Fruit fly (Drosophila melanogaster) whole organism, embryonic: Measurements from ENCODE around the gene RpS17.

Experiments used
- Abd-B ChIP-seq: fragments of 200-800 bp; sonication (Bioruptor generic); optimal IDR thresholded peaks from 2 replicates; lab custom pipeline; 2018; ENCODE audit warnings: missing biosample characterization, mild to moderate bottlenecking, missing genetic modification characterization, moderate library complexity
- Aef1 ChIP-seq: fragments of 200-800 bp; sonication (Bioruptor generic); IDR thresholded peaks from 3 replicates; pipeline ENCODE4 v1.3.6; 2022; ENCODE audit warnings: missing biosample characterization, missing genetic modification characterization
- Antp ChIP-seq: fragments of 200-800 bp; sonication (Bioruptor generic); optimal IDR thresholded peaks from 3 replicates; lab custom pipeline; 2016; ENCODE audit warnings: missing biosample characterization, missing genetic modification characterization
- CG10274 ChIP-seq: fragments of 200-800 bp; sonication (Bioruptor generic); optimal IDR thresholded peaks from 3 replicates; lab custom pipeline; 2017; ENCODE audit warnings: missing biosample characterization, mild to moderate bottlenecking, missing genetic modification characterization
- CG11247 ChIP-seq: fragments of 200-800 bp; sonication (Bioruptor generic); IDR thresholded peaks from 2 replicates; pipeline ENCODE4 v1.3.6; 2022; ENCODE audit warnings: missing biosample characterization, missing genetic modification characterization
- CG11723 ChIP-seq: fragments of 200-800 bp; sonication (Bioruptor generic); optimal IDR thresholded peaks from 2 replicates; lab custom pipeline; 2017; ENCODE audit warnings: missing biosample characterization, mild to moderate bottlenecking, missing genetic modification characterization
- CG12219 ChIP-seq: fragments of 200-800 bp; sonication (Bioruptor generic); optimal IDR thresholded peaks from 3 replicates; lab custom pipeline; 2018; ENCODE audit warnings: missing biosample characterization, mild to moderate bottlenecking, missing genetic modification characterization
- CG1647 ChIP-seq: fragments of 200-800 bp; sonication (Bioruptor generic); optimal IDR thresholded peaks from 3 replicates; lab custom pipeline; 2016; ENCODE audit warnings: missing biosample characterization, missing genetic modification characterization
- CG16863 ChIP-seq: fragments of 200-800 bp; sonication (Bioruptor generic); optimal IDR thresholded peaks from 3 replicates; lab custom pipeline; 2016; ENCODE audit warnings: missing biosample characterization, missing genetic modification characterization
- CG33213 ChIP-seq: fragments of 200-800 bp; sonication (Bioruptor generic); optimal IDR thresholded peaks from 3 replicates; lab custom pipeline; 2016; ENCODE audit warnings: missing biosample characterization, missing genetic modification characterization
- CG3847 ChIP-seq: fragments of 200-800 bp; sonication (Bioruptor generic); IDR thresholded peaks from 2 replicates; pipeline ENCODE4 v1.3.6; 2022; ENCODE audit warnings: missing biosample characterization, missing genetic modification characterization
- CG3995 ChIP-seq: fragments of 200-800 bp; sonication (Bioruptor generic); optimal IDR thresholded peaks from 3 replicates; lab custom pipeline; 2016; ENCODE audit warnings: missing biosample characterization, missing genetic modification characterization
- CG4282 ChIP-seq: fragments of 200-800 bp; sonication (Bioruptor generic); optimal IDR thresholded peaks from 2 replicates; lab custom pipeline; 2016; ENCODE audit warnings: missing biosample characterization, missing genetic modification characterization
- CG5953 ChIP-seq: fragments of 200-800 bp; sonication (Bioruptor generic); IDR thresholded peaks from 2 replicates; pipeline ENCODE4 v1.3.6; 2022; ENCODE audit warnings: missing biosample characterization, missing genetic modification characterization
- CG6791 ChIP-seq: fragments of 200-800 bp; sonication (Bioruptor generic); IDR thresholded peaks from 3 replicates; pipeline ENCODE4 v1.3.6; 2022; ENCODE audit warnings: missing biosample characterization, missing genetic modification characterization; ENCODE audit not compliant: partially characterized antibody
- CG7357 ChIP-seq: fragments of 200-800 bp; sonication (Bioruptor generic); IDR thresholded peaks from 3 replicates; pipeline ENCODE4 v1.3.6; 2022; ENCODE audit warnings: missing biosample characterization, missing genetic modification characterization
- CG8290 ChIP-seq, 3 experiments: fragments of 200-800 bp; sonication (Bioruptor generic); optimal IDR thresholded peaks; 2 replicates each; lab custom pipeline; 2016 to 2019; ENCODE audit warnings: missing biosample characterization in 3 of 3, missing genetic modification characterization in 3 of 3, mild to moderate bottlenecking in 2 of 3, moderate library complexity in 1 of 3
- CG9609 ChIP-seq: fragments of 200-800 bp; sonication (Bioruptor generic); optimal IDR thresholded peaks from 3 replicates; lab custom pipeline; 2016; ENCODE audit warnings: missing biosample characterization, missing genetic modification characterization
- Gug ChIP-seq: fragments of 200-800 bp; sonication (Bioruptor generic); IDR thresholded peaks from 4 replicates; pipeline ENCODE4 v1.3.6; 2022; ENCODE audit warnings: missing biosample characterization, missing genetic modification characterization
- Hr39 ChIP-seq: fragments of >200 bp; optimal IDR thresholded peaks from 2 replicates; lab custom pipeline; 2017
- Opbp ChIP-seq: fragments of 200-800 bp; sonication (Bioruptor generic); IDR thresholded peaks from 3 replicates; pipeline ENCODE4 v1.3.6; 2022; ENCODE audit warnings: missing biosample characterization, missing genetic modification characterization; ENCODE audit not compliant: partially characterized antibody
- Poxn ChIP-seq: fragments of 200-800 bp; sonication (Bioruptor generic); IDR thresholded peaks from 2 replicates; pipeline ENCODE4 v1.3.6; 2022; ENCODE audit warnings: missing biosample characterization, missing genetic modification characterization
- Ravus ChIP-seq: fragments of 200-800 bp; sonication (Bioruptor generic); IDR thresholded peaks from 2 replicates; pipeline ENCODE4 v1.3.6; 2022; ENCODE audit warnings: missing biosample characterization, missing genetic modification characterization
- Rfx ChIP-seq: fragments of 200-800 bp; sonication (Bioruptor generic); IDR thresholded peaks from 2 replicates; pipeline ENCODE4 v1.3.6; 2022; ENCODE audit warnings: missing biosample characterization, missing genetic modification characterization
- Tbp ChIP-seq: fragments of >200 bp; optimal IDR thresholded peaks from 2 replicates; lab custom pipeline; 2018; ENCODE audit warnings: missing biosample characterization, missing genetic modification characterization
- Xbp1 ChIP-seq: fragments of 200-800 bp; sonication (Bioruptor generic); optimal IDR thresholded peaks from 3 replicates; lab custom pipeline; 2016; ENCODE audit warnings: missing biosample characterization, mild to moderate bottlenecking, missing genetic modification characterization
- abd-A ChIP-seq: fragments of 200-800 bp; sonication (Bioruptor generic); optimal IDR thresholded peaks from 3 replicates; lab custom pipeline; 2019; ENCODE audit warnings: missing biosample characterization, mild to moderate bottlenecking, missing genetic modification characterization, moderate library complexity
- cg ChIP-seq: fragments of 200-800 bp; sonication (Bioruptor generic); optimal IDR thresholded peaks from 3 replicates; lab custom pipeline; 2019; ENCODE audit warnings: missing biosample characterization, mild to moderate bottlenecking, missing genetic modification characterization, moderate library complexity
- chinmo ChIP-seq: fragments of 200-800 bp; sonication (Bioruptor generic); IDR thresholded peaks from 4 replicates; pipeline ENCODE4 v1.3.6; 2022; ENCODE audit warnings: missing biosample characterization, missing genetic modification characterization; ENCODE audit not compliant: partially characterized antibody
- ci ChIP-seq: fragments of 200-800 bp; sonication (Bioruptor generic); IDR thresholded peaks from 3 replicates; pipeline ENCODE4 v1.3.6; 2022; ENCODE audit warnings: missing biosample characterization, missing genetic modification characterization
- crol ChIP-seq: fragments of 200-800 bp; sonication (Bioruptor generic); IDR thresholded peaks from 2 replicates; pipeline ENCODE4 v1.3.6; 2022; ENCODE audit warnings: missing biosample characterization, missing genetic modification characterization
- dm ChIP-seq: fragments of 200-800 bp; sonication (Bioruptor generic); optimal IDR thresholded peaks from 3 replicates; lab custom pipeline; 2016; ENCODE audit warnings: missing biosample characterization, missing genetic modification characterization
- dmrt11E ChIP-seq: fragments of 200-800 bp; sonication (Bioruptor generic); optimal IDR thresholded peaks from 3 replicates; lab custom pipeline; 2018; ENCODE audit warnings: missing biosample characterization, mild to moderate bottlenecking, missing genetic modification characterization, moderate library complexity
- dysf ChIP-seq: fragments of 200-800 bp; sonication (Bioruptor generic); IDR thresholded peaks from 3 replicates; pipeline ENCODE4 v1.3.6; 2022; ENCODE audit warnings: missing biosample characterization, missing genetic modification characterization
- fd96Cb ChIP-seq: fragments of 200-800 bp; sonication (Bioruptor generic); optimal IDR thresholded peaks from 2 replicates; lab custom pipeline; 2018; ENCODE audit warnings: missing biosample characterization, mild to moderate bottlenecking, missing genetic modification characterization, moderate library complexity
- her ChIP-seq: fragments of 200-800 bp; sonication (Bioruptor generic); optimal IDR thresholded peaks from 2 replicates; lab custom pipeline; 2016; ENCODE audit warnings: missing biosample characterization, missing genetic modification characterization
- jing ChIP-seq: fragments of 200-800 bp; sonication (Bioruptor generic); optimal IDR thresholded peaks from 2 replicates; lab custom pipeline; 2018; ENCODE audit warnings: missing biosample characterization, mild to moderate bottlenecking, missing genetic modification characterization
- mam ChIP-seq: fragments of 200-800 bp; sonication (Bioruptor generic); optimal IDR thresholded peaks from 3 replicates; lab custom pipeline; 2016; ENCODE audit warnings: missing biosample characterization, missing genetic modification characterization
- peb ChIP-seq: fragments of 200-800 bp; sonication (Bioruptor generic); IDR thresholded peaks from 2 replicates; pipeline ENCODE4 v1.3.6; 2022; ENCODE audit warnings: missing biosample characterization, missing genetic modification characterization
- phol ChIP-seq: fragments of 200-800 bp; sonication (Bioruptor generic); optimal IDR thresholded peaks from 3 replicates; lab custom pipeline; 2018; ENCODE audit warnings: missing biosample characterization, mild to moderate bottlenecking, missing genetic modification characterization, moderate library complexity
- sc ChIP-seq, 3 experiments: fragments of >200 bp in 2 of 3; fragments of 200-800 bp in 1 of 3; sonication (Bioruptor generic) in 1 of 3; optimal IDR thresholded peaks; 2 replicates in 2 of 3; 3 replicates in 1 of 3; lab custom pipeline; 2017; ENCODE audit warnings: mild to moderate bottlenecking in 1 of 3, missing biosample characterization in 1 of 3, missing genetic modification characterization in 1 of 3, missing genetic modification reagents in 1 of 3
- sd ChIP-seq: fragments of 200-800 bp; sonication (Bioruptor generic); optimal IDR thresholded peaks from 3 replicates; lab custom pipeline; 2018; ENCODE audit warnings: missing biosample characterization, mild to moderate bottlenecking, missing genetic modification characterization, moderate library complexity
- sisA ChIP-seq: fragments of 200-800 bp; sonication (Bioruptor generic); IDR thresholded peaks from 2 replicates; pipeline ENCODE4 v1.3.6; 2022; ENCODE audit warnings: missing biosample characterization, missing genetic modification characterization
- so ChIP-seq: fragments of 200-800 bp; sonication (Bioruptor generic); IDR thresholded peaks from 3 replicates; pipeline ENCODE4 v1.3.6; 2022; ENCODE audit warnings: missing biosample characterization, missing genetic modification characterization
- sr ChIP-seq: fragments of 200-800 bp; sonication (Bioruptor generic); IDR thresholded peaks from 3 replicates; pipeline ENCODE4 v1.3.6; 2022; ENCODE audit warnings: missing biosample characterization, missing genetic modification characterization
- stc ChIP-seq: fragments of 200-800 bp; sonication (Bioruptor generic); IDR thresholded peaks from 2 replicates; pipeline ENCODE4 v1.3.6; 2022; ENCODE audit warnings: missing biosample characterization, missing genetic modification characterization
- tgo ChIP-seq: fragments of 200-800 bp; sonication (Bioruptor generic); IDR thresholded peaks from 3 replicates; pipeline ENCODE4 v1.3.6; 2022; ENCODE audit warnings: missing biosample characterization, missing genetic modification characterization
- twi ChIP-seq: fragments of 200-800 bp; optimal IDR thresholded peaks from 2 replicates; lab custom pipeline; 2019; ENCODE audit warnings: missing biosample characterization, mild to moderate bottlenecking, missing genetic modification characterization, moderate library complexity
- zfh1 ChIP-seq: fragments of 200-800 bp; sonication (Bioruptor generic); IDR thresholded peaks from 3 replicates; pipeline ENCODE4 v1.3.6; 2022; ENCODE audit warnings: missing biosample characterization, missing genetic modification characterization

Gene RpS17

dm6 chr3L:9461670-9462246 is 32.1 kb upstream of the RpS17 start (continued):
- no peak for TF ChIP-seq Ravus (GFP tag; lab: Robert Waterston, UW)
- TF ChIP-seq CG4282 (GFP tag; lab: Kevin White, UChicago) = no peak
- TF ChIP-seq abd-A (tag; lab: Kevin White, UChicago) = peak; percentile 76
- peak; percentile 13 for TF ChIP-seq dm (GFP tag; lab: Kevin White, UChicago)
- peak; percentile 46; the same call in 1 of the 3 replicates for TF ChIP-seq CG6791 (GFP tag; lab: Robert Waterston, UW)
- no peak for TF ChIP-seq cg
- TF ChIP-seq ci (GFP tag; lab: Robert Waterston, UW) = peak; percentile 73; the same call in 2 of the 3 replicates
- TF ChIP-seq jing (GFP tag; lab: Kevin White, UChicago) = peak; percentile 11
- no peak for TF ChIP-seq Hr39
- 0 out of 4 replicates have a peak, but pooled peaks have one; percentile 46 for TF ChIP-seq chinmo (GFP tag; lab: Robert Waterston, UW)
- peak; percentile 23 for TF ChIP-seq Xbp1 (GFP tag; lab: Kevin White, UChicago)
- peak; percentile 36 for TF ChIP-seq CG9609 (GFP tag; lab: Kevin White, UChicago)
- TF ChIP-seq zfh1 (GFP tag; lab: Robert Waterston, UW) = 0 out of 3 replicates have a peak, but pooled peaks have one; percentile 51
- no peak for TF ChIP-seq Poxn (GFP tag; lab: Robert Waterston, UW)
- TF ChIP-seq dmrt11E (tag; lab: Kevin White, UChicago) = peak; percentile 42
- peak; percentile 41 for TF ChIP-seq sisA (GFP tag; lab: Robert Waterston, UW)
- TF ChIP-seq CG5953 (GFP tag; lab: Robert Waterston, UW) = peak; percentile 58; the same call in 1 of the 2 replicates
- no peak for TF ChIP-seq her (GFP tag; lab: Kevin White, UChicago)
- TF ChIP-seq fd96Cb = peak; percentile 42
- peak; percentile 10; the same call in 1 of the 3 replicates for TF ChIP-seq CG7357 (GFP tag; lab: Robert Waterston, UW)
- TF ChIP-seq tgo (GFP tag; lab: Robert Waterston, UW) = peak; percentile 21; the same call in 1 of the 3 replicates
- TF ChIP-seq Rfx (GFP tag; lab: Robert Waterston, UW) = peak; percentile 61
- TF ChIP-seq Opbp (GFP tag; lab: Robert Waterston, UW) = 0 out of 3 replicates have a peak, but pooled peaks have one; percentile 30
- peak; percentile 23 for TF ChIP-seq CG10274 (GFP tag; lab: Kevin White, UChicago)
- peak; percentile 43; the same call in 1 of the 4 replicates for TF ChIP-seq Gug (GFP tag; lab: Robert Waterston, UW)
- no peak for TF ChIP-seq CG3995 (GFP tag; lab: Kevin White, UChicago)
- TF ChIP-seq CG33213 (GFP tag; lab: Kevin White, UChicago) = peak; percentile 29
- TF ChIP-seq crol (GFP tag; lab: Robert Waterston, UW) = 0 out of 2 replicates have a peak, but pooled peaks have one; percentile 9
- TF ChIP-seq sc (optimal IDR thresholded peaks at IDR 0.05; lab: Kevin White, UChicago) = no peak
- TF ChIP-seq sc (GFP tag; optimal IDR thresholded peaks at IDR 0.05; lab: Kevin White, UChicago) = no peak
- TF ChIP-seq so (GFP tag; lab: Robert Waterston, UW) = peak; percentile 63; the same call in 2 of the 3 replicates
- peak; percentile 7 for TF ChIP-seq mam (GFP tag; lab: Kevin White, UChicago)
- TF ChIP-seq Aef1 (GFP tag; lab: Robert Waterston, UW) = 0 out of 3 replicates have a peak, but pooled peaks have one; percentile 9
- peak; percentile 6; the same call in 1 of the 3 replicates for TF ChIP-seq sr (GFP tag; lab: Robert Waterston, UW)
- peak; percentile 44; the same call in 1 of the 3 replicates for TF ChIP-seq dysf (GFP tag; lab: Robert Waterston, UW)
- TF ChIP-seq CG12219 (GFP tag; lab: Kevin White, UChicago) = peak; percentile 18
- peak; percentile 33 for TF ChIP-seq Antp
- peak; percentile 83 for TF ChIP-seq sd (tag; lab: Kevin White, UChicago)
- no peak for TF ChIP-seq CG11723 (GFP tag; lab: Kevin White, UChicago)
- TF ChIP-seq CG16863 (GFP tag; lab: Kevin White, UChicago) = no peak
- 0 out of 2 replicates have a peak, but pooled peaks have one; percentile 27 for TF ChIP-seq stc (GFP tag; lab: Robert Waterston, UW)
- TF ChIP-seq CG8290 (GFP tag; optimal IDR thresholded peaks at IDR 0.05; lab: Kevin White, UChicago) = no peak
- TF ChIP-seq CG8290 (tag; optimal IDR thresholded peaks at IDR 0.05; lab: Kevin White, UChicago) = peak; percentile 23 to 86
- TF ChIP-seq phol (tag; lab: Kevin White, UChicago) = peak; percentile 71
- peak; percentile 26 for TF ChIP-seq CG1647 (GFP tag; lab: Kevin White, UChicago)
- peak; percentile 11 for TF ChIP-seq twi (tag; lab: Kevin White, UChicago)
- TF ChIP-seq Tbp (GFP tag; lab: Kevin White, UChicago) = no peak
- peak; percentile 12; the same call in 1 of the 2 replicates for TF ChIP-seq peb (GFP tag; lab: Robert Waterston, UW)
- peak; percentile 63 for TF ChIP-seq Abd-B (GFP tag; lab: Kevin White, UChicago)
- peak; percentile 28; the same call in 1 of the 2 replicates for TF ChIP-seq CG3847 (GFP tag; lab: Robert Waterston, UW)
- TF ChIP-seq CG11247 = 0 out of 2 replicates have a peak, but pooled peaks have one; percentile 31
